Fruit fly (Drosophila melanogaster) whole organism, prepupa: ENCODE data around the gene danr.

Source experiments
- CG10631 ChIP-seq: fragments of 200-800 bp; sonication (Bioruptor generic); optimal IDR thresholded peaks from 2 replicates; lab custom pipeline; 2016; ENCODE audit warnings: missing biosample characterization, missing genetic modification characterization
- CG10669 ChIP-seq: fragments of 200-800 bp; sonication (Bioruptor generic); optimal IDR thresholded peaks from 3 replicates; lab custom pipeline; 2018; ENCODE audit warnings: missing biosample characterization, mild to moderate bottlenecking, missing genetic modification characterization, moderate library complexity
- CG11294 ChIP-seq: fragments of 200-800 bp; sonication (Bioruptor generic); IDR thresholded peaks from 2 replicates; pipeline ENCODE4 v1.3.6; 2022; ENCODE audit warnings: missing biosample characterization, missing genetic modification characterization
- CG15336 ChIP-seq: fragments of 200-800 bp; sonication (Bioruptor generic); IDR thresholded peaks from 2 replicates; pipeline ENCODE4 v1.3.6; 2022; ENCODE audit warnings: missing biosample characterization, missing genetic modification characterization
- CG1621 ChIP-seq: fragments of 200-800 bp; sonication (Bioruptor generic); optimal IDR thresholded peaks from 3 replicates; lab custom pipeline; 2018; ENCODE audit warnings: missing biosample characterization, mild to moderate bottlenecking, missing genetic modification characterization
- CG16779 ChIP-seq: fragments of 200-800 bp; sonication (Bioruptor generic); optimal IDR thresholded peaks from 3 replicates; lab custom pipeline; 2017; ENCODE audit warnings: missing biosample characterization, mild to moderate bottlenecking, missing genetic modification characterization
- CG3032 ChIP-seq: fragments of 200-800 bp; optimal IDR thresholded peaks from 2 replicates; lab custom pipeline; 2019; ENCODE audit warnings: missing biosample characterization, mild to moderate bottlenecking, missing genetic modification characterization, moderate library complexity
- CG32006 ChIP-seq: fragments of 200-800 bp; sonication (Bioruptor generic); optimal IDR thresholded peaks from 3 replicates; lab custom pipeline; 2017; ENCODE audit warnings: missing biosample characterization, mild to moderate bottlenecking, missing genetic modification characterization
- CG34406 ChIP-seq: fragments of 200-800 bp; sonication (Bioruptor generic); optimal IDR thresholded peaks from 3 replicates; lab custom pipeline; 2016; ENCODE audit warnings: missing biosample characterization, missing genetic modification characterization
- CG6163 ChIP-seq: fragments of 200-800 bp; sonication (Bioruptor generic); IDR thresholded peaks from 3 replicates; pipeline ENCODE4 v1.3.6; 2022; ENCODE audit warnings: missing biosample characterization, missing genetic modification characterization
- CG6276 ChIP-seq: fragments of 200-800 bp; sonication (Bioruptor generic); optimal IDR thresholded peaks from 2 replicates; lab custom pipeline; 2017; ENCODE audit warnings: missing biosample characterization, mild to moderate bottlenecking, missing genetic modification characterization
- CG6792 ChIP-seq: fragments of 200-800 bp; sonication (Bioruptor generic); optimal IDR thresholded peaks from 3 replicates; lab custom pipeline; 2016; ENCODE audit warnings: missing biosample characterization, missing genetic modification characterization
- CG6808 ChIP-seq: fragments of 200-800 bp; sonication (Bioruptor generic); optimal IDR thresholded peaks from 3 replicates; lab custom pipeline; 2017; ENCODE audit warnings: missing biosample characterization, missing genetic modification characterization, mild to moderate bottlenecking, moderate library complexity, missing genetic modification reagents
- CG6854 ChIP-seq: fragments of 200-800 bp; sonication (Bioruptor generic); optimal IDR thresholded peaks from 2 replicates; lab custom pipeline; 2017; ENCODE audit warnings: missing biosample characterization, mild to moderate bottlenecking, missing genetic modification characterization
- CG8119 ChIP-seq: fragments of 200-800 bp; sonication (Bioruptor generic); IDR thresholded peaks from 3 replicates; pipeline ENCODE4 v1.3.6; 2022; ENCODE audit warnings: missing biosample characterization, missing genetic modification characterization
- CG8319 ChIP-seq: fragments of 200-800 bp; sonication (Bioruptor generic); optimal IDR thresholded peaks from 3 replicates; lab custom pipeline; 2016; ENCODE audit warnings: missing biosample characterization, missing genetic modification characterization
- CG8632 ChIP-seq: fragments of 200-800 bp; sonication (Bioruptor generic); optimal IDR thresholded peaks from 3 replicates; lab custom pipeline; 2016; ENCODE audit warnings: missing biosample characterization, missing genetic modification characterization
- CG9139 ChIP-seq: fragments of 200-800 bp; sonication (Bioruptor generic); optimal IDR thresholded peaks from 3 replicates; lab custom pipeline; 2017; ENCODE audit warnings: missing biosample characterization, mild to moderate bottlenecking, missing genetic modification characterization
- Eip75B ChIP-seq: fragments of 200-800 bp; sonication (Bioruptor generic); optimal IDR thresholded peaks from 3 replicates; lab custom pipeline; 2016; ENCODE audit warnings: missing biosample characterization, missing genetic modification characterization
- Eip78C ChIP-seq: fragments of 200-800 bp; sonication (Bioruptor generic); peaks from one replicate; lab custom pipeline; 2016; ENCODE audit warnings: missing biosample characterization, missing genetic modification characterization
- Eip93F ChIP-seq: fragments of 200-800 bp; sonication (Bioruptor generic); optimal IDR thresholded peaks from 2 replicates; lab custom pipeline; 2016; ENCODE audit warnings: missing biosample characterization, mild to moderate bottlenecking, missing genetic modification characterization
- Ets21C ChIP-seq: fragments of 200-800 bp; sonication (Bioruptor generic); optimal IDR thresholded peaks from 3 replicates; lab custom pipeline; 2016; ENCODE audit warnings: missing biosample characterization, missing genetic modification characterization
- Ets96B ChIP-seq: fragments of 200-800 bp; optimal IDR thresholded peaks from 2 replicates; lab custom pipeline; 2019; ENCODE audit warnings: missing biosample characterization, mild to moderate bottlenecking, missing genetic modification characterization, moderate library complexity
- Gug ChIP-seq: fragments of 200-800 bp; sonication (Bioruptor generic); IDR thresholded peaks from 2 replicates; pipeline ENCODE4 v1.3.6; 2022; ENCODE audit warnings: missing biosample characterization, missing genetic modification characterization
- Hr38 ChIP-seq: sonication (Bioruptor generic); optimal IDR thresholded peaks from 2 replicates; lab custom pipeline; 2016; ENCODE audit warnings: missing biosample characterization, missing genetic modification characterization
- Hr39 ChIP-seq: fragments of 200-800 bp; sonication (Bioruptor generic); optimal IDR thresholded peaks from 2 replicates; lab custom pipeline; 2016; ENCODE audit warnings: missing biosample characterization, missing genetic modification characterization
- Met ChIP-seq: fragments of 200-800 bp; sonication (Bioruptor generic); optimal IDR thresholded peaks from 3 replicates; lab custom pipeline; 2016; ENCODE audit warnings: missing biosample characterization, missing genetic modification characterization
- OdsH ChIP-seq: fragments of 200-800 bp; sonication (Bioruptor generic); optimal IDR thresholded peaks from 3 replicates; lab custom pipeline; 2016; ENCODE audit warnings: missing biosample characterization, missing genetic modification characterization
- Smox ChIP-seq: fragments of 200-800 bp; sonication (Bioruptor generic); optimal IDR thresholded peaks from 3 replicates; lab custom pipeline; 2016; ENCODE audit warnings: missing biosample characterization, missing genetic modification characterization
- Sox102F ChIP-seq: fragments of 200-800 bp; sonication (Bioruptor generic); optimal IDR thresholded peaks from 2 replicates; lab custom pipeline; 2016; ENCODE audit warnings: missing biosample characterization, mild to moderate bottlenecking, missing genetic modification characterization
- achi ChIP-seq: fragments of 200-800 bp; sonication (Bioruptor generic); optimal IDR thresholded peaks from 3 replicates; lab custom pipeline; 2016; ENCODE audit warnings: missing biosample characterization, missing genetic modification characterization
- acj6 ChIP-seq: fragments of 200-800 bp; sonication (Bioruptor generic); optimal IDR thresholded peaks from 3 replicates; lab custom pipeline; 2016; ENCODE audit warnings: missing biosample characterization, missing genetic modification characterization
- cyc ChIP-seq: fragments of 200-800 bp; sonication (Bioruptor generic); optimal IDR thresholded peaks from 3 replicates; lab custom pipeline; 2016; ENCODE audit warnings: missing biosample characterization, missing genetic modification characterization
- dsx ChIP-seq: fragments of 200-800 bp; optimal IDR thresholded peaks from 3 replicates; lab custom pipeline; 2019; ENCODE audit warnings: missing biosample characterization, mild to moderate bottlenecking, missing genetic modification characterization, moderate library complexity; ENCODE audit not compliant: poor library complexity, severe bottlenecking
- esn ChIP-seq: fragments of 200-800 bp; sonication (Bioruptor generic); optimal IDR thresholded peaks from 2 replicates; lab custom pipeline; 2016; ENCODE audit warnings: missing biosample characterization, mild to moderate bottlenecking, missing genetic modification characterization, moderate library complexity
- fd59A ChIP-seq: fragments of 200-800 bp; sonication (Bioruptor generic); optimal IDR thresholded peaks from 2 replicates; lab custom pipeline; 2017; ENCODE audit warnings: missing biosample characterization, mild to moderate bottlenecking, missing genetic modification characterization, missing genetic modification reagents
- lz ChIP-seq: fragments of 200-800 bp; sonication (Bioruptor generic); optimal IDR thresholded peaks from 3 replicates; lab custom pipeline; 2016; ENCODE audit warnings: missing biosample characterization, missing genetic modification characterization
- net ChIP-seq: fragments of 200-800 bp; sonication (Bioruptor generic); optimal IDR thresholded peaks from 3 replicates; lab custom pipeline; 2016; ENCODE audit warnings: missing biosample characterization, missing genetic modification characterization
- pdm3 ChIP-seq: fragments of 200-800 bp; sonication (Bioruptor generic); optimal IDR thresholded peaks from 3 replicates; lab custom pipeline; 2016; ENCODE audit warnings: missing biosample characterization, missing genetic modification characterization
- salr ChIP-seq, 2 experiments: fragments of 200-800 bp; sonication (Bioruptor generic); optimal IDR thresholded peaks; 3 replicates each; lab custom pipeline; 2016 to 2018; ENCODE audit warnings: missing biosample characterization in 2 of 2, missing genetic modification characterization in 2 of 2, mild to moderate bottlenecking in 1 of 2
- spab ChIP-seq: fragments of 200-800 bp; sonication (Bioruptor generic); optimal IDR thresholded peaks from 2 replicates; lab custom pipeline; 2017; ENCODE audit warnings: missing biosample characterization, mild to moderate bottlenecking, missing genetic modification characterization, missing genetic modification reagents
- ss ChIP-seq, 2 experiments: fragments of 200-800 bp; sonication (Bioruptor generic); optimal IDR thresholded peaks; 2 replicates in 1 of 2; 3 replicates in 1 of 2; lab custom pipeline; 2017 to 2018; ENCODE audit warnings: mild to moderate bottlenecking in 2 of 2, missing biosample characterization in 2 of 2, missing genetic modification characterization in 2 of 2, moderate library complexity in 1 of 2
- topi ChIP-seq: fragments of 200-800 bp; sonication (Bioruptor generic); optimal IDR thresholded peaks from 3 replicates; lab custom pipeline; 2016; ENCODE audit warnings: missing biosample characterization, missing genetic modification characterization

The danr gene

DNA sequence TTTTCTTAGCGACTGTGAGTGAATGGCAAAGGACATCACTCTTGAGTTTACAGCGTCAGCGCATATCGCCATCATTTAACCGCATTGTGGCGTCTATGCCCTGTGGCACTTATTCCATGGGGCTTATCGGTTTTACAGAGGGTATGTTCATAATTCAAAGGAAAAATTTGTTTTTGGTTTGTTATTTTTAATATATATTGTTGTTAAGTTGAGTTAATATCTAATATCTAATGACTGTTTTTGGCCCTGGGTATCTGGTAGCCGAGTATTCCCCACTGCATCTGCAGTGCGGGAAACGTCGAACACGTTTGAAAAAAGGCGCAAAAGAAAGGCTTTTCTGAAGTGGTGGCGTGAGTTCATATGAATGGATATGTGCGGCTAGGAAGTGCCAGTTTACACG, 40.6 kb downstream of the danr start (continued):
- peak; percentile 63 for TF ChIP-seq CG8119 (GFP tag; lab: Robert Waterston, UW)
- peak; percentile 70 for TF ChIP-seq CG10631 (GFP tag; lab: Kevin White, UChicago)
- TF ChIP-seq CG9139 (GFP tag; lab: Kevin White, UChicago): peak; percentile 31
- peak; percentile 77 for TF ChIP-seq CG8632 (GFP tag; lab: Kevin White, UChicago)
- TF ChIP-seq spab (GFP tag; lab: Kevin White, UChicago): peak; percentile 72
- TF ChIP-seq CG3032: peak; percentile 77
- TF ChIP-seq Hr39 (GFP tag; lab: Kevin White, UChicago): peak; percentile 85
- peak; percentile 53 for TF ChIP-seq CG15336 (GFP tag; lab: Robert Waterston, UW)
- TF ChIP-seq, all 60 proteins: peak for 51

DNA sequence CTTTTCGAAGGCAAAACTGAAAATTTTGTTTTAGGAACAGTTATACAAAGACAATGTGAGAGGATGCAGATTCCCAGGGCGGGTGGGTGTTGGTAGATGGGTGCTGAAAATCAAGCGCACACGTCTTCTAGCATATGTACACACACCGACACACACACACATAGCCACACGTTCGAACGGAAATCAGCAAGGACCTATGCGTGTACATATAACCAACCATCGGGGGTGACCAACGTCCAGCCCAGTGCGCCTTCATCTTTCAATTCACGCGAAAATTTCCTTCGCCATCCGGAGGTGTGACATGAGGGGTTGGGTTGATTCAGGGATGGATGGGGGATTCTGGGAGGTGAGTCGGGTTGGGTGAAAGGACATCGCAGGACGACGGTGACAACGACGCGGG, 43.6 kb downstream of the danr start:
- no peak for TF ChIP-seq Gug (GFP tag; lab: Robert Waterston, UW)
- no peak for TF ChIP-seq CG11294 (GFP tag; lab: Robert Waterston, UW)
- TF ChIP-seq topi (GFP tag; lab: Kevin White, UChicago): no peak
- no peak for TF ChIP-seq Sox102F (GFP tag; lab: Kevin White, UChicago)
- no peak for TF ChIP-seq CG6808
- TF ChIP-seq Eip75B (GFP tag; lab: Kevin White, UChicago): no peak
- TF ChIP-seq OdsH (GFP tag; lab: Kevin White, UChicago): no peak
- TF ChIP-seq CG15336 (GFP tag; lab: Robert Waterston, UW): no peak
- no peak for TF ChIP-seq dsx
- no peak for TF ChIP-seq net (GFP tag; lab: Kevin White, UChicago)
- no peak for TF ChIP-seq CG6276 (GFP tag; lab: Kevin White, UChicago)
- no peak for TF ChIP-seq CG6854 (GFP tag; lab: Kevin White, UChicago)
- TF ChIP-seq Eip93F: no peak
- TF ChIP-seq Ets96B (tag; lab: Kevin White, UChicago): no peak

DNA sequence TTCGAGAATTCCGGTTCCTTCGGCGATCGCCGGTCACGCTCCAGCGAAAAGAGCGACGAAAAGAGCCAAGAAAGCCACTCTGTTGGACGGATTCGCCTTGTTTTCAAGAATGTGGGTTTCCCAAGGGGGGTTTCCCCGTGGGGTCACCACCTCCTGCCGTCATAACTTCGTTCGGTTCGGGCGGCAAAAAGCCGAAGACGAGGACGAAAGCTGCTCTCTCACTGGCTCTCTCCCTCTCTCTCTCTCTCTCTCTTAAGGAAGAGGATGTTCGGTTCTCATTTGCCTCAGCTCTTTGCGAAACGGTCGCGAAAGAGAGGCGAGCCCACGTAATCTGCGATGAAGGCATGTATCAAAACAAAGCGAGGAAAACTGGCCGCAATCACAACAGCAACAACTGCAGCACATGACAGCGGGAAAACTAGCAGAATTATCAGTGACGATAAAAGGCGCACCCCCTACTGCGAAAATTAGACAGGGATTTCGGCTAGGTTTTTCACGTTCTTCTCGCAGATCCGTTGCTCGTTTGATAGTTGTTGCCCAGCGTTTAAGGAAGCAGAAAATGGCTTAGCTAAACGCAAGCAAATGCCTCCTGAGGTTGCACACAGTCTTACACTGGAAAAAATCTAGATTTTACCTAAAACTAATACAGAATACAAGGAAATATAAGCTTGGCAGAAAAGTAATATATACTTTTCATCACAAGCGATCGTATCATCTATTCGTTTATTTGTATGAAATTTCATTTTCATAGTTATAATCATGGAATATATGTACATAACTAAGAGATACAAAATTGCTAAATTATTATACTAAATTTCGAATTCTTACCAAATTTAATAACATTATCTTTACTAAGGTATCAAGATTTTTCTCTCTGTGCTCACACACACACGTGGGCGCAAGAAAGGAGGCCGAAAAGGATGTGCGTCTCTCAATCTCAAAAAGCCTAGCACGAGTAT, 45.9 kb downstream of the danr start, which contains the start of gene dan:
Gene dan (plus strand): TSS at position 900 of the 959 bp plus-strand sequence.
- 0 out of 3 replicates have a peak, but pooled peaks have one; percentile 19 for TF ChIP-seq CG6163 (GFP tag; lab: Robert Waterston, UW)
- TF ChIP-seq Met (GFP tag; lab: Kevin White, UChicago): peak; percentile 21
- peak; percentile 8 for TF ChIP-seq spab (GFP tag; lab: Kevin White, UChicago)
- no peak for TF ChIP-seq CG11294 (GFP tag; lab: Robert Waterston, UW)
- peak; percentile 50 for TF ChIP-seq Ets96B (tag; lab: Kevin White, UChicago)
- TF ChIP-seq Smox (GFP tag; lab: Kevin White, UChicago): no peak
- peak; percentile 30 for TF ChIP-seq cyc (GFP tag; lab: Kevin White, UChicago)
- TF ChIP-seq CG6792 (GFP tag; lab: Kevin White, UChicago): peak; percentile 14
- peak; percentile 39 for TF ChIP-seq CG10669 (GFP tag; lab: Kevin White, UChicago)
- no peak for TF ChIP-seq CG16779 (tag; lab: Kevin White, UChicago)
- peak; percentile 35; the same call in 1 of the 3 replicates for TF ChIP-seq CG8119 (GFP tag; lab: Robert Waterston, UW)
- peak; percentile 3 for TF ChIP-seq pdm3 (GFP tag; lab: Kevin White, UChicago)
- peak; percentile 4 for TF ChIP-seq achi (GFP tag; lab: Kevin White, UChicago)
- peak; percentile 52 for TF ChIP-seq CG3032
- peak; percentile 57 for TF ChIP-seq CG8319
- TF ChIP-seq CG8632 (GFP tag; lab: Kevin White, UChicago): peak; percentile 31
- TF ChIP-seq acj6 (GFP tag; lab: Kevin White, UChicago): peak; percentile 41
- peak; percentile 30 for TF ChIP-seq Sox102F (GFP tag; lab: Kevin White, UChicago)
- TF ChIP-seq OdsH (GFP tag; lab: Kevin White, UChicago): peak; percentile 31
- TF ChIP-seq CG32006 (GFP tag; lab: Kevin White, UChicago): peak; percentile 29
- no peak for TF ChIP-seq lz (GFP tag; lab: Kevin White, UChicago)
- peak in 1 of 2 experiments; percentile 32 for TF ChIP-seq salr (GFP tag; optimal IDR thresholded peaks at IDR 0.05; lab: Kevin White, UChicago)
- TF ChIP-seq CG9139 (GFP tag; lab: Kevin White, UChicago): no peak
- peak; percentile 32 for TF ChIP-seq CG34406 (GFP tag; lab: Kevin White, UChicago)
- TF ChIP-seq CG10631 (GFP tag; lab: Kevin White, UChicago): peak; percentile 63
- TF ChIP-seq dsx: peak; percentile 47
- TF ChIP-seq Ets21C (GFP tag; lab: Kevin White, UChicago): no peak
- TF ChIP-seq CG1621 (tag; lab: Kevin White, UChicago): peak; percentile 38
- TF ChIP-seq Eip78C: peak; percentile 63
- TF ChIP-seq fd59A (GFP tag; lab: Kevin White, UChicago): peak; percentile 23
- peak; percentile 34 for TF ChIP-seq topi (GFP tag; lab: Kevin White, UChicago)
- TF ChIP-seq ss (GFP tag; optimal IDR thresholded peaks at IDR 0.05; lab: Kevin White, UChicago): peak in 1 of 2 experiments; percentile 6
- peak; percentile 47 for TF ChIP-seq Eip75B (GFP tag; lab: Kevin White, UChicago)
- peak; percentile 54 for TF ChIP-seq esn (GFP tag; lab: Kevin White, UChicago)
- TF ChIP-seq Hr38 (GFP tag; lab: Kevin White, UChicago): no peak
